Fruit fly (Drosophila melanogaster): Measurements from ENCODE around the gene CG12355.
A peak's percentile ranks its signal among the peaks of the same experiment; 100 is the strongest.

CG12355 gene

dm6 chr3L:15534274-15535227, 39.2 kb upstream of the CG12355 start (continued):
- TF ChIP-seq CG14667 (GFP tag; IDR thresholded peaks at IDR 0.05) = peak; percentile 38
- TF ChIP-seq D (optimal IDR thresholded peaks at IDR 0.05) = no peak
- peak; percentile 43 for TF ChIP-seq D (GFP tag; optimal IDR thresholded peaks at IDR 0.05)
- no peak for TF ChIP-seq CG8281 (tag; optimal IDR thresholded peaks at IDR 0.05)
- no peak for TF ChIP-seq schlank (tag; optimal IDR thresholded peaks at IDR 0.05)
- no peak for TF ChIP-seq CG3726 (GFP tag; IDR thresholded peaks at IDR 0.05)
- TF ChIP-seq yki (optimal IDR thresholded peaks at IDR 0.05) = peak; percentile 14
- TF ChIP-seq Atf3 (GFP tag; optimal IDR thresholded peaks at IDR 0.05) = peak; percentile 29
- no peak for TF ChIP-seq Sin3A (optimal IDR thresholded peaks at IDR 0.05)
- TF ChIP-seq Dll (GFP tag; IDR thresholded peaks at IDR 0.05; ENCODE audit: partially characterized antibody) = 0 out of 4 replicates have a peak, but pooled peaks have one; percentile 5
- TF ChIP-seq Mad (GFP tag; optimal IDR thresholded peaks at IDR 0.05) = peak; percentile 35
- no peak for TF ChIP-seq CG2875 (GFP tag; optimal IDR thresholded peaks at IDR 0.05)
- peak; percentile 36; the same call in 1 of the 2 replicates for TF ChIP-seq ara (GFP tag; IDR thresholded peaks at IDR 0.05)
- TF ChIP-seq luna (GFP tag; optimal IDR thresholded peaks at IDR 0.05) = no peak
- peak; percentile 38 for TF ChIP-seq btn (GFP tag; optimal IDR thresholded peaks at IDR 0.05)
- peak; percentile 31 for TF ChIP-seq NC2β (GFP tag; optimal IDR thresholded peaks at IDR 0.05)
- TF ChIP-seq CG12071 (GFP tag; optimal IDR thresholded peaks at IDR 0.05) = no peak
- no peak for TF ChIP-seq vnd (GFP tag; IDR thresholded peaks at IDR 0.05; ENCODE audit: partially characterized antibody)
- peak; percentile 31; the same call in 1 of the 3 replicates for TF ChIP-seq CG34224 (GFP tag; IDR thresholded peaks at IDR 0.05; ENCODE audit: partially characterized antibody)
- no peak for TF ChIP-seq CkIIα-i1 (GFP tag; IDR thresholded peaks at IDR 0.05)
- peak; percentile 65 for TF ChIP-seq Hr3 (GFP tag; optimal IDR thresholded peaks at IDR 0.05)
- peak; percentile 41 for TF ChIP-seq CG8290 (GFP tag; optimal IDR thresholded peaks at IDR 0.05)
- peak in 1 of 2 experiments; percentile 46 for TF ChIP-seq CG8290 (tag; optimal IDR thresholded peaks at IDR 0.05)
- TF ChIP-seq Dbx (GFP tag; IDR thresholded peaks at IDR 0.05) = 0 out of 3 replicates have a peak, but pooled peaks have one; percentile 16
- TF ChIP-seq gsb (GFP tag; IDR thresholded peaks at IDR 0.05) = no peak
- TF ChIP-seq HmgZ (tag; optimal IDR thresholded peaks at IDR 0.05) = no peak
- peak; percentile 43 for TF ChIP-seq NfI (GFP tag; optimal IDR thresholded peaks at IDR 0.05)
- peak; percentile 2 for TF ChIP-seq CG8089 (GFP tag; optimal IDR thresholded peaks at IDR 0.05)
- no peak for TF ChIP-seq CG42726 (GFP tag; IDR thresholded peaks at IDR 0.05; ENCODE audit: partially characterized antibody)
- TF ChIP-seq Hand (GFP tag; optimal IDR thresholded peaks at IDR 0.05) = peak; percentile 12
- TF ChIP-seq CG9437 (GFP tag; optimal IDR thresholded peaks at IDR 0.05) = peak; percentile 83
- no peak for TF ChIP-seq Dfd (GFP tag; optimal IDR thresholded peaks at IDR 0.05)
- peak; percentile 35 for TF ChIP-seq PHDP (tag; optimal IDR thresholded peaks at IDR 0.05)
- TF ChIP-seq oc (tag; optimal IDR thresholded peaks at IDR 0.05) = no peak
- peak; percentile 54 for TF ChIP-seq CG10267 (tag; optimal IDR thresholded peaks at IDR 0.05)
- TF ChIP-seq CG17361 (GFP tag; IDR thresholded peaks at IDR 0.05) = peak; percentile 90
- TF ChIP-seq chm (GFP tag; IDR thresholded peaks at IDR 0.05) = no peak
- no peak for TF ChIP-seq CG6765 (GFP tag; optimal IDR thresholded peaks at IDR 0.05)
- TF ChIP-seq CG17186 (GFP tag; optimal IDR thresholded peaks at IDR 0.05) = no peak
- TF ChIP-seq Blimp-1 (GFP tag; optimal IDR thresholded peaks at IDR 0.05) = peak; percentile 16
- peak; percentile 73 for TF ChIP-seq Adf1 (GFP tag; IDR thresholded peaks at IDR 0.05)
- no peak for TF ChIP-seq tgo (GFP tag; IDR thresholded peaks at IDR 0.05)
- TF ChIP-seq sob (GFP tag; IDR thresholded peaks at IDR 0.05) = no peak
- peak; percentile 59 for TF ChIP-seq zfh2 (GFP tag; optimal IDR thresholded peaks at IDR 0.05)
- TF ChIP-seq CG9876 (GFP tag; optimal IDR thresholded peaks at IDR 0.05) = no peak
- peak; percentile 87 for TF ChIP-seq CG30403 (GFP tag; optimal IDR thresholded peaks at IDR 0.05)
- TF ChIP-seq CG3065 (GFP tag; optimal IDR thresholded peaks at IDR 0.05) = no peak
- TF ChIP-seq eyg (GFP tag; optimal IDR thresholded peaks at IDR 0.05) = no peak
- peak; percentile 56 for TF ChIP-seq pnt (GFP tag; optimal IDR thresholded peaks at IDR 0.05)
- TF ChIP-seq Atf6 (GFP tag; IDR thresholded peaks at IDR 0.05) = peak; percentile 15; the same call in 1 of the 2 replicates
